Fruit fly (Drosophila melanogaster): Measurements from ENCODE around the gene CG13073.
A peak's percentile ranks its signal among the peaks of the same experiment; 100 is the strongest.

The CG13073 gene

dm6 chr3L:16166217-16166997, 50.7 kb downstream of the CG13073 start:
- TF ChIP-seq kay (GFP tag; ENCODE audit: borderline replicate concordance) (no peak), CG33017 (tag; optimal IDR thresholded peaks at IDR 0.05) (no peak), CG7101 (tag; optimal IDR thresholded peaks at IDR 0.05) (no peak), tj (GFP tag; optimal IDR thresholded peaks at IDR 0.05) (peak; percentile 65), cic (GFP tag; optimal IDR thresholded peaks at IDR 0.05) (no peak), CG7045 (GFP tag; optimal IDR thresholded peaks at IDR 0.05) (no peak), Hr96 (GFP tag; optimal IDR thresholded peaks at IDR 0.05) (peak; percentile 17), Mnt (GFP tag; optimal IDR thresholded peaks at IDR 0.05) (no peak)

DNA sequence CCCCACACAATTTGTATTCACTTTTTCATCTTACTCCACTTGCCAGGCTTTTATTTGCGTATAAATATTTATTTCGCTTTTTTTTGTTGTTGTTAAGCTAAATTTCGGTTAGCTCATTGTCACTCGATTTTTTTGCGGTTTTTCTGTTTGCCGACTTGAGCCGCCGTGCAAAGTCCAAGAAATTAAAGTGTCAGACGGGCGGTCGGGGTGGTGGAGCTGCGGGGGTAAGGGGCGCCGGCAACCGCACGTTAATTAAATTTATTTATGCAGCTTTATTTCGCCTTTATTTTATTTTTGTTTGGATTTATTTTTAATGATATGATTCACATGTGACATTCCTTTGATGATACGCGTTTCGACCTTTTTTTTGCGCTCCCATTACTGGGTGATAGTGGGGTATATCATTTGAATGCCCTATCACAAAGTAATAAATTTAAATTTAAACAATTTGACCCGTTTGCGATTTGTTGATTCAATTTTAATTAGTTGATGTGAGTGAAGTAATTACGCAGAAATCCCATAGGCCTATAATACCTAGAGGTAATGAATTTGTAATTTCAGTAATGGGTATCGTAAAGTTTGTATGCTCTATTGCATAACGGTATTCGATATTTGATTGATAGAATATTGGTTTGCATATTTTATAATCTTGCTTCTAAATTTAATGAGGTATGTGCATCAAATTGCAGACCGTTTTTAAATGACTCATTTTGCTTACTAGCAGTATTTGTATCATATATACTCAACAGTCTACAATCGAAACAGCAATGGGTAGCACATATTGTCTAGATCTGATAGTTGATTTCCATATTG, 51.5 kb downstream of the CG13073 start:
- TF ChIP-seq cic (GFP tag; optimal IDR thresholded peaks at IDR 0.05) (no peak), CG7045 (GFP tag; optimal IDR thresholded peaks at IDR 0.05) (no peak), Mnt (GFP tag; optimal IDR thresholded peaks at IDR 0.05) (no peak), Hr96 (GFP tag; optimal IDR thresholded peaks at IDR 0.05) (no peak), CG5204 (GFP tag; optimal IDR thresholded peaks at IDR 0.05) (no peak), CG7101 (tag; optimal IDR thresholded peaks at IDR 0.05) (no peak), Crg-1 (GFP tag; optimal IDR thresholded peaks at IDR 0.05) (no peak), CG12768 (GFP tag; optimal IDR thresholded peaks at IDR 0.05) (peak; percentile 27), tj (GFP tag; optimal IDR thresholded peaks at IDR 0.05) (peak; percentile 17), cnc (optimal IDR thresholded peaks at IDR 0.05) (no peak), kay (GFP tag; ENCODE audit: borderline replicate concordance) (peak; percentile 84), Clk (GFP tag; optimal IDR thresholded peaks at IDR 0.05) (no peak), toe (GFP tag; optimal IDR thresholded peaks at IDR 0.05) (no peak), CG11617 (GFP tag; optimal IDR thresholded peaks at IDR 0.05) (no peak), CG1620 (GFP tag; optimal IDR thresholded peaks at IDR 0.05) (no peak), CG14711 (tag; optimal IDR thresholded peaks at IDR 0.05) (peak; percentile 0), pad (GFP tag; optimal IDR thresholded peaks at IDR 0.05) (no peak), bab1 (GFP tag; optimal IDR thresholded peaks at IDR 0.05) (peak; percentile 8), CG33017 (tag; optimal IDR thresholded peaks at IDR 0.05) (no peak), ovo (GFP tag; optimal IDR thresholded peaks at IDR 0.05) (no peak)

DNA sequence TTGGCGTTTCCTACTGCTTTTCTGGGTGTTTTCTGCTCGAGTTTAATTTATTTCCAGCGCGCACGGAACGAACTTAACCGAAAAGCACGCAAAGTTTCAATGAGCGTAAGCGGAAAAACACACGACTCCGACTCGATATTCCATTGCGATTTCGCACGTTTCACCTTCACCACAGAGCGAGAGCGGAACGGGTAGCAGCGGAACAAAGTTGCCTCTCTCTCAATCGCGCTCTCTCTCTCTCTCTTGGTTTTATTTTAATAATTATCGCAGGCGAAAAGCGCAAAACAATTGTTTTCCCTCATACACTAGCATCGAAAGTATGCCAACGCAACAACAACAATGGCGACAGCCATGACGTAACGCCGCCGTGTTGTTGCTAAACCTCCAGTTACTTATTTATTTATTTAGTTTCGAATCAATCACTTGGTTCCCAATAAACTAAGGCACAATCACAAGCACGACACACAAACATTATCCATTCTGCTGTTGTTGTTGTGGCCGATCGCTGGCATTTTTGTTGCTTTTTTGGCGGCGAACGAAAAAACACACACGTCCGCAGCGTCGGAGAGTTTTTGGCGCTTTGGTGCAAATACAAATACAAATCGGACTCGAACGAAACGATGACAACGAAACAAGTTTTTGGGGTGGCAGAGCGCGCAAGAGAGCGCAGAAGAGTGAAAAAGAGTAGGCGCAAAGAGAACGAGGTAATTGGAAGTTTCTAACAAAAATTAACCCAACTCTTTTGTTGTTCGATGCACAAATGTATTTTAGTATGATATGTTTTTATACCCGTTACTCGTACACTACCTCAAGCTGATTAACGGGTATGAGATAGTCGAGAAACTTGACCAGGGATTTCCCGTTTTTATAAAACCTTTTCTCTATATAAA, 52.7 kb downstream of the CG13073 start, which contains the start of gene CG5151:
TSS of gene CG5151 (minus strand) at position 552 of the 890 bp plus-strand sequence.
- TF ChIP-seq CG7101 (tag; optimal IDR thresholded peaks at IDR 0.05) (peak; percentile 32), tj (GFP tag; optimal IDR thresholded peaks at IDR 0.05) (peak; percentile 53), pad (GFP tag; optimal IDR thresholded peaks at IDR 0.05) (no peak), CG1620 (GFP tag; optimal IDR thresholded peaks at IDR 0.05) (no peak), CG5204 (GFP tag; optimal IDR thresholded peaks at IDR 0.05) (no peak), Hr96 (GFP tag; optimal IDR thresholded peaks at IDR 0.05) (no peak), CG14711 (tag; optimal IDR thresholded peaks at IDR 0.05) (peak; percentile 5), CG7045 (GFP tag; optimal IDR thresholded peaks at IDR 0.05) (peak; percentile 16), cic (GFP tag; optimal IDR thresholded peaks at IDR 0.05) (peak; percentile 68), ovo (GFP tag; optimal IDR thresholded peaks at IDR 0.05) (no peak), kay (GFP tag; ENCODE audit: borderline replicate concordance) (peak; percentile 32), cnc (optimal IDR thresholded peaks at IDR 0.05) (no peak), bab1 (GFP tag; optimal IDR thresholded peaks at IDR 0.05) (peak; percentile 24), CG12768 (GFP tag; optimal IDR thresholded peaks at IDR 0.05) (peak; percentile 21), Mnt (GFP tag; optimal IDR thresholded peaks at IDR 0.05) (peak; percentile 48), Clk (GFP tag; optimal IDR thresholded peaks at IDR 0.05) (no peak), Crg-1 (GFP tag; optimal IDR thresholded peaks at IDR 0.05) (peak; percentile 2), toe (GFP tag; optimal IDR thresholded peaks at IDR 0.05) (no peak), CG33017 (tag; optimal IDR thresholded peaks at IDR 0.05) (peak; percentile 73), CG11617 (GFP tag; optimal IDR thresholded peaks at IDR 0.05) (peak; percentile 21)

Measured in whole organism, adult.